Fruit fly (Drosophila melanogaster): ENCODE measurements around the gene CG7810.

The CG7810 gene

DNA sequence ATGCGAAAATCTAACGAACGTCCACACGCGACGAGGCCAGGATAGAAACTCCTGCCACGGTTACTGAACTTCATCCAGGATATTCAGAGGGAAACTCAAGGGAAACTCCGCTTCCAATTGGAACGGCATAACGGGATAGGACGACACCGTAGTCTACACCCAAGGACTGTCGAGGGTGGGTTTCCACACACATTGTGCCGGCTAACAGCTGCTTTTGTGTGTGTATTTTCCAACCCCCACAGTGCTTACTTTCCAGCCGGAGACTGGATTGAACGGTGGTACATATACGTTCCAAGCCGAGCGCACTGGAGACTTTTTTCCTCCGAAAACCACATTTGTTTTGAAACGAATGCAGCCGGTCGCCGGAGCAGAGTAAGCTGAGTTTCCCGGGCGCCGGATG, 13.9 kb downstream of the CG7810 start:
- TF ChIP-seq Snoo (tag; optimal IDR thresholded peaks at IDR 0.05) (no peak), rn (GFP tag; IDR thresholded peaks at IDR 0.05) (no peak), CG14655 (GFP tag; optimal IDR thresholded peaks at IDR 0.05) (no peak), CG17806 (tag; optimal IDR thresholded peaks at IDR 0.05) (no peak), EcR (GFP tag; optimal IDR thresholded peaks at IDR 0.05) (no peak), CG4496 (GFP tag; IDR thresholded peaks at IDR 0.05) (no peak)

DNA sequence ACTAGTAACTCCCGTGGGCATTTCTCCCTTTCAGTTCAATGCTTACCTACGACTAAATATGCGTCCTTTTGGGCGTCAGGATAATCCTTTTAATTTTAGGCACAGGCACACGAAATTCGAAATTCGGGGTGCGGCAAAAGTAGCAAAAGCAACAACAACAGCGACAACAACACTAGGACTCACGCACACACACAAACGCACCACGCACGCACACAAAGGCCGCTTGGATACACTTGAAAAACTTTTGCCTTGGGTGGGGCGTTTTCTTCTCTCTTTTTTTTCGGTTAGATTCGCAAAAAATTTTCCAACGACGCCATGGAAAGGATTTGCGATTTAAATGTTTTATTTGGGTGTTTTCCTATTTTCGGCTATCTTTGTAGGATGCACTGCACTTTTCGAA, 14.6 kb downstream of the CG7810 start:
- TF ChIP-seq D1 (tag; optimal IDR thresholded peaks at IDR 0.05) (no peak), CG12605 (GFP tag; IDR thresholded peaks at IDR 0.05) (no peak), CG8159 (tag; optimal IDR thresholded peaks at IDR 0.05) (no peak), fd96Ca (GFP tag; IDR thresholded peaks at IDR 0.05) (no peak), Pif1A (GFP tag; optimal IDR thresholded peaks at IDR 0.05) (no peak), rn (GFP tag; IDR thresholded peaks at IDR 0.05) (no peak), CG9948 (tag; optimal IDR thresholded peaks at IDR 0.05) (no peak), CG13204 (GFP tag; optimal IDR thresholded peaks at IDR 0.05) (no peak), CG17806 (tag; optimal IDR thresholded peaks at IDR 0.05) (no peak)

DNA sequence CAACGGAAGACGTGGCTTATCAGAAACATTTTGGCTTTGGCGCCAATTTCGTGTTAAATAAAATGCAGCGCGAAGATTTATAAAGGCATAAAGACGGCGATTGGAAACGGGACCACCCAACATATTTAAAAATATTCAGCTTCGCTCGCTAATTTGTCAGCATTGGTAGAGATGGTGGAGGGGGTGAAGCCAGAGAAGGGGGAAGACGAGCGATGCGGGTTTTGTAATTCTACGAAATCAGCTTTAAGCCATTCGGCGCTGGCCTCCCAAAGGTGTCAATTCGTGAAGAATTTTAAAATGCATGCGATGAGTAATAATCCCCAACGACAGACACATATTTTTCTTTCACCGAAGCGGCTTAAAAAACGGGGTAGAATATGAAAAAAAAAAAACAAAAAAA, 17.0 kb downstream of the CG7810 start:
- TF ChIP-seq CG12605 (GFP tag; IDR thresholded peaks at IDR 0.05) (no peak), gl (tag; optimal IDR thresholded peaks at IDR 0.05) (no peak), Ets98B (GFP tag; IDR thresholded peaks at IDR 0.05) (no peak), CG13204 (GFP tag; optimal IDR thresholded peaks at IDR 0.05) (no peak), CG8301 (tag; optimal IDR thresholded peaks at IDR 0.05) (no peak)

DNA sequence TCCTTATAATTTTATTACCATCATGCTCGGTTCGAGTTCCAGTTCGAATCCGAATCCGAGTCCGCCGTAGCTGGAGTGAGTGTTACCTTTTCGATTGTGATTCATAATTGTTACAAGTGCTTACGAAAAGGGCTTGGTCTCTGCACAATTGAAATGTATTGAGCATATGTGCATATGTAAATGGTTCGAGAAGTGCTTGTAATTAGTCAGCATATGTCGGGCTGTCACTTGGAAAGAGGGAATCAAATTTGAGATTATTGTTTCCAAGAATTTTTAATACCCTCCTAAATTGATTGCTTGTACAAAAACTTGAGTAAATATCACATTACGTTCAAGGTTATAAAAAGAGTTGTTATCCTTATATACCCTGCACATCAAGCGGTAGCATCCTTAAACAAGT, 17.5 kb downstream of the CG7810 start:
- TF ChIP-seq CG14655 (GFP tag; optimal IDR thresholded peaks at IDR 0.05) (no peak), CG8159 (tag; optimal IDR thresholded peaks at IDR 0.05) (peak; percentile 8), Pif1A (GFP tag; optimal IDR thresholded peaks at IDR 0.05) (peak; percentile 21), Snoo (tag; optimal IDR thresholded peaks at IDR 0.05) (peak; percentile 37)

DNA sequence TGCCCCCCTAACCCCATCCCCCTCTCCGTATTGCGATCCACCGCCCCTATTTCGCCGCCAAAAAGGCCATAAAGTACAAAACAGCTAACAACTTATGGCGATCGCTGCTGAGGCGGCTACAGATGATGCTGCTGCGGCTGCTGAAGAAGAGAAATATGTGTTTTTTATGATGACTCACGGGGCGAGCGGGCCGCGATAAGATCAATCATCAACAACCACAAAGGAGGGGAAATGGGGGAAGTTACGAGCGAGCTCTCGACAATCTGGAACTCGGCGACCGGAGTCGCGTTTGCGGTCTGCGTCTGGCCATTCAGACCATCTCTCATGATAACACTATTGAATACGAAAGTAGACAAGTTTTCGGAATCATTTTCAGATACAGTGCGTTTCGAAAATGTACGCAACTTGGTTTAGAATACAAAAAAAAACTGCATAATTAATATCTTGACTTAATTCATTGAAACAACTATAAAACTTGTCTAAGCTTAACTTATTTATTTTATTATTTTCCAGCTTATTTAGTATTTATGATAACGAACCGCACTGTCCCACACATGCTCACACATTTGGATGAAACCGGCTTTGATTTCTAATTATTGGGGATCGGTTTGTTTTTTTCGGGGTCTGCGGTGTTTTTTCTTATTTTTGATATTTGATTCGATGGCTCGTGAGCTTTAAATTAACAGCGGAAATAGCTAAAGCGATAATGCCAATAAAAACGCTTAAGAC, 18.7 kb downstream of the CG7810 start:
- peak; percentile 48 for TF ChIP-seq Snoo (tag; optimal IDR thresholded peaks at IDR 0.05)
- peak; percentile 91 for TF ChIP-seq CG4496 (GFP tag; IDR thresholded peaks at IDR 0.05)
- TF ChIP-seq D1 (tag; optimal IDR thresholded peaks at IDR 0.05), result no peak
- TF ChIP-seq CG34367 (tag; optimal IDR thresholded peaks at IDR 0.05), result peak; percentile 43
- TF ChIP-seq EcR (GFP tag; optimal IDR thresholded peaks at IDR 0.05), result peak; percentile 56
- peak; percentile 65 for TF ChIP-seq fd96Ca (GFP tag; IDR thresholded peaks at IDR 0.05)
- TF ChIP-seq CG9948 (tag; optimal IDR thresholded peaks at IDR 0.05), result peak; percentile 53
- peak; percentile 64 for TF ChIP-seq Pif1B (GFP tag; optimal IDR thresholded peaks at IDR 0.05)
- TF ChIP-seq CG17806 (tag; optimal IDR thresholded peaks at IDR 0.05), result peak; percentile 62
- no peak for TF ChIP-seq gl (tag; optimal IDR thresholded peaks at IDR 0.05)
- TF ChIP-seq CG12605 (GFP tag; IDR thresholded peaks at IDR 0.05), result peak; percentile 87
- peak; percentile 74 for TF ChIP-seq CG14655 (GFP tag; optimal IDR thresholded peaks at IDR 0.05)
- TF ChIP-seq CG8301 (tag; optimal IDR thresholded peaks at IDR 0.05), result peak; percentile 81
- TF ChIP-seq CG15710 (tag; optimal IDR thresholded peaks at IDR 0.05), result peak; percentile 50
- TF ChIP-seq rn (GFP tag; IDR thresholded peaks at IDR 0.05), result peak; percentile 81
- TF ChIP-seq CG32121 (GFP tag; IDR thresholded peaks at IDR 0.05), result peak; percentile 89
- peak; percentile 85 for TF ChIP-seq CG13204 (GFP tag; optimal IDR thresholded peaks at IDR 0.05)
- peak; percentile 95 for TF ChIP-seq Ets98B (GFP tag; IDR thresholded peaks at IDR 0.05)
- peak; percentile 66 for TF ChIP-seq CG8159 (tag; optimal IDR thresholded peaks at IDR 0.05)
- peak; percentile 83 for TF ChIP-seq Pif1A (GFP tag; optimal IDR thresholded peaks at IDR 0.05)
- TF ChIP-seq CG10348 (GFP tag; IDR thresholded peaks at IDR 0.05), result no peak

DNA sequence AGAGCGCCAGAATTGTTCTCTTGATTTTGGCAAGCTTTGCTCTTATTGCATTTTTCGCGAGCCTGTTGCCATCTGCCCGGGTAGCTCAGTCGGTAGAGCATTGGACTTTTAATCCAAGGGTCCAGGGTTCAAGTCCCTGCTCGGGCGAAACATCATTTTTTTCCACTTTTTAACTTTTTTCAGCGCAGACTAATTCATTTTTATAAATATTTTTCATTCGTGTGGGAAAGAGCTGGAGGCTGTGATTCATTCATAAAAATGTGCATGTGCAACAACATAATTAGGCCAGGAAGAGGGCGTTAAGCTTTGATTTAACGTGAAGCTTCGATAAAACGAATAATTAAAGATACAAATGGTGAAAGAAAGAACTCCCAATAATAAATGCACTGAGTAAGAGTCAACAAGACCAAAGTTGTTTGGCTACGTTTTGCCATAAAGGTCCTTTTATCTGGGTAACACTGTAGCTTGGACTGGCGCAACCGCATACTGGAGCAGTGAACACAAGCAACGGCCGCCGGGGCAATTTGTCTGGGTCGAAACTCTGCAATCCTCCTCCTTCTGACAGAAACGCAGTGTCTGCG, 20.3 kb downstream of the CG7810 start:
- peak; percentile 81 for TF ChIP-seq CG15710 (tag; optimal IDR thresholded peaks at IDR 0.05)
- TF ChIP-seq CG14655 (GFP tag; optimal IDR thresholded peaks at IDR 0.05), result peak; percentile 83
- peak; percentile 88 for TF ChIP-seq Snoo (tag; optimal IDR thresholded peaks at IDR 0.05)
- peak; percentile 64 for TF ChIP-seq rn (GFP tag; IDR thresholded peaks at IDR 0.05)
- peak; percentile 46 for TF ChIP-seq D1 (tag; optimal IDR thresholded peaks at IDR 0.05)
- peak; percentile 72 for TF ChIP-seq CG12605 (GFP tag; IDR thresholded peaks at IDR 0.05)
- peak; percentile 85 for TF ChIP-seq fd96Ca (GFP tag; IDR thresholded peaks at IDR 0.05)
- TF ChIP-seq Pif1A (GFP tag; optimal IDR thresholded peaks at IDR 0.05), result peak; percentile 90
- TF ChIP-seq CG9948 (tag; optimal IDR thresholded peaks at IDR 0.05), result peak; percentile 72
- TF ChIP-seq Ets98B (GFP tag; IDR thresholded peaks at IDR 0.05), result peak; percentile 76
- TF ChIP-seq CG10348 (GFP tag; IDR thresholded peaks at IDR 0.05), result no peak
- peak; percentile 82 for TF ChIP-seq CG8159 (tag; optimal IDR thresholded peaks at IDR 0.05)
- TF ChIP-seq CG17806 (tag; optimal IDR thresholded peaks at IDR 0.05), result peak; percentile 78
- TF ChIP-seq CG4496 (GFP tag; IDR thresholded peaks at IDR 0.05), result peak; percentile 87
- TF ChIP-seq gl (tag; optimal IDR thresholded peaks at IDR 0.05), result peak; percentile 57
- TF ChIP-seq CG34367 (tag; optimal IDR thresholded peaks at IDR 0.05), result peak; percentile 69
- TF ChIP-seq Pif1B (GFP tag; optimal IDR thresholded peaks at IDR 0.05), result peak; percentile 84
- peak; percentile 59; the same call in 1 of the 2 replicates for TF ChIP-seq CG32121 (GFP tag; IDR thresholded peaks at IDR 0.05)
- TF ChIP-seq EcR (GFP tag; optimal IDR thresholded peaks at IDR 0.05), result peak; percentile 89
- peak; percentile 82 for TF ChIP-seq CG13204 (GFP tag; optimal IDR thresholded peaks at IDR 0.05)
- TF ChIP-seq CG8301 (tag; optimal IDR thresholded peaks at IDR 0.05), result peak; percentile 76
